Fruit fly (Drosophila melanogaster) Kc167 (cell line): Measurements from ENCODE around the gene rasp.

Source experiments
- Myc ChIP-seq: fragments of >200 bp; optimal IDR thresholded peaks from 2 replicates; lab custom pipeline; 2017; ENCODE audit warnings: missing external identifiers
- Sin3A ChIP-seq: fragments of >200 bp; optimal IDR thresholded peaks from 2 replicates; lab custom pipeline; 2018; ENCODE audit warnings: missing external identifiers
- h ChIP-seq: fragments of >200 bp; optimal IDR thresholded peaks from 3 replicates; lab custom pipeline; 2018; ENCODE audit warnings: missing external identifiers
- insv ChIP-seq: fragments of >200 bp; optimal IDR thresholded peaks from 3 replicates; lab custom pipeline; 2018; ENCODE audit warnings: missing external identifiers
- psq ChIP-seq: fragments of >200 bp; optimal IDR thresholded peaks from 2 replicates; lab custom pipeline; 2017; ENCODE audit warnings: missing external identifiers
- ttk ChIP-seq: sonication (Bioruptor generic); optimal IDR thresholded peaks from 2 replicates; lab custom pipeline; 2017; ENCODE audit warnings: missing external identifiers

Gene rasp

dm6 chr3L:3142516-3143382 is 19.2 kb upstream of the rasp start:
- TF ChIP-seq ttk (no peak), insv (lab: Kevin White, UChicago) (no peak), h (no peak), Sin3A (lab: Kevin White, UChicago) (no peak), psq (lab: Kevin White, UChicago) (no peak), Myc (lab: Kevin White, UChicago) (no peak)

- TF ChIP-seq Sin3A (lab: Kevin White, UChicago), result no peak
- no peak for TF ChIP-seq insv (lab: Kevin White, UChicago)
- TF ChIP-seq psq (lab: Kevin White, UChicago), result no peak
- no peak for TF ChIP-seq h
- no peak for TF ChIP-seq ttk
- no peak for TF ChIP-seq Myc (lab: Kevin White, UChicago)
These were observed 18.5 kb upstream of the rasp start, which contains the start of the genes CG11537 and Alg2 for dm6 chr3L:3143383-3143962. Gene CG11537, minus strand, starts transcription at chr3L:3143457. Gene Alg2, plus strand, starts transcription at chr3L:3143808.

DNA sequence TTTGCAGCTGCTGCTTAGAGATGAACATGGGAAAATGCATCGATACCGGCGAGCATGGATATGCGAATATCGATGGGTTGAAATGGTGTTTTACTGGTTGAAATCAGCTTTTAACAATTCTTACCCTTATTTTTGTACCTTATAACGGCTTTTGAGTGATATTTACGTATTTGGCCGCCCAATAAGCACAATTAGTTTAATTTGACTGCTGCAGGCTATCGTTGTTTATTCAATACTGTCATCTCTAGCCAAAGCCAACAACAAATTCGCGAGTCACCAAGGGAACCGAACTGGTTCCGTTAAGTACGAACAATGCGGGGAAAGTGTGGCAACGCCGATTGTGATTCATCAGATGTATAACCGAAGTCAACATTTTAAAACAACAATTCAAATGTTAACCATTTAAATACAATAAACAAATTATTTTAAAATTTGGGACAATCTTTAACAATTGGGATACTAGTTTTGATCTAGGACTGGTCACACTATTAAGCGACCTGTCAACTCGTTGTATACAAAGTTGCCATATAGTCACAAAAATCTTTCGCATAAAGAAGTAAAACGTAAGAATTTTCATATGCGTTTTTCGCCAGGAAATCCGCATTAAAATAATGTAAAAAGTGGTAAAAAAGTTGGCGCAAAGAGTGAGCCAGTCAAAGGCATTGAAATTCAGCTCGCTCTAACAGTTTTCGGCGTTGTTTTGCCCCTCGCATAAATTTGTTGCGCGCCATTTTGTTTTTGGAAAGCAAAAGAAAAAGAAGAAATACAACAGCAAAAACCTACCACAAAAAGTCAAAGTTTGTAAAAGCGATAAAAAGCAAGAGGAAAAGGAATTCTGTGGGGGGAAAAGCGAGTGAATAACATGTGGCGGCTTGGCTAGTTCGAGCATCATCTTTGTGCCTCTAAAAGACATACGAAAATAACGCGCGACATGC is 13.6 kb upstream of the rasp start, which contains the start of the genes Usp5 and BtbVII:
Gene Usp5 (minus strand): TSS at position 234 of the 935 bp plus-strand sequence.
Gene BtbVII (plus strand): TSS at position 522 of the 935 bp plus-strand sequence.
- TF ChIP-seq insv (lab: Kevin White, UChicago), result no peak
- no peak for TF ChIP-seq Myc (lab: Kevin White, UChicago)
- TF ChIP-seq psq (lab: Kevin White, UChicago), result no peak
- no peak for TF ChIP-seq h
- TF ChIP-seq Sin3A (lab: Kevin White, UChicago), result no peak
- TF ChIP-seq ttk, result no peak

DNA sequence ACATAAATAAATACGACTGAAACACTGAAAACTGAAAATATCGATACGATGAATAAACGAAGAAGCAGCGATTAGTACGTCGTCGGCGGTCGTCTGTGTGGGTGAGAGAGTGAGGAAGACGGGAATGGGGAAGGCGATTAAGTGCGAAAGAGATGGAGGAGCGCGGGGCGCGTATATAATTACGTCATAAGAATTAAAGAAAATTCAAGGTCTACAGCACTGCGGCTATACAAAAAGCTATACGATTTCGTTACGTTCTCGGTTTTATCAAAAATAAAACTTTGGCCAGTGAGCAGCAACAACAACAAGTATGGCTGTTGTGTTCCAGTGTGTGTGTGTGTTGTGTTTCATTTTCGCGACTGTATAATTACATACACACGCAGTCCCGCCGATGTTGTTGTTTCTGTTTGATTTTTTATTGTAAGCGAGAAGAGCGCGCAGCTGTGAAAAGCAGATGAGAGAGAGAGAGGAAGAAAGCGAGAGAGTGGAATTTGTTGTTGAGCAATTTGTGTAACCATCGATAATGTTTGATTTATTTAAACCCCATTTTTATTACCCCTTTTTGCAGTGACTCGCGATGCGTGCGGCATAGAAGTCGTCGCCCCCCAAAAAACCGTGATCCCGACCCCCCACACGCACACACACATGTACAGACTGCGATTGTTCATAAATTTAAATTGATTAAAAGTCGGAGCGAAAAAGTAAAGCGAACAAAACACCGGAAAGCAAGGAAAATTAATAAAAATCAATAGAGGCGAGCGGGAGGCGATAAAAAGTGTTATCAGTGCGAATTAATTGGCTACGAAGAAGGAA is 12.7 kb upstream of the rasp start:
- no peak for TF ChIP-seq h
- TF ChIP-seq Myc (lab: Kevin White, UChicago), result no peak
- no peak for TF ChIP-seq psq (lab: Kevin White, UChicago)
- no peak for TF ChIP-seq Sin3A (lab: Kevin White, UChicago)
- TF ChIP-seq insv (lab: Kevin White, UChicago), result no peak
- no peak for TF ChIP-seq ttk

DNA sequence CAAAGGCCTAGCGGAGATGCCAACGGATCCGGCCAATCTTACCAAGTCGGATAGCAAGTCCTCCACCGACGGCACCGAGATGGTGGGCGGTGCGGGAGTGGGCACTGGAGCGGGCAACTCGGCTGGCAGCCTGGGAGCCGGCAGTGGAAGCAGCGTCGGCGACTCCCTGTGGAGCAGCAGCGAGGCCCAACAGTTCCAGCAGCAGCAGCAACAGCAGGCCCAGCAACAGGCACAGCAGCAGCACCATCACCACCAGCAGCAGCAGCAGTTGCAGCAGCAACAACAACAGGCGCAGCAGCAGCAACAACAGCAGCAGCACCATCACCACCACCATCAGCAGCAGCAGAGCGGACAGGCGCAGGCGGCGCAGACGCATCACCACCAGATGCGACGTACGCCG is 11.6 kb upstream of the rasp start:
- TF ChIP-seq Myc (lab: Kevin White, UChicago) (no peak), psq (lab: Kevin White, UChicago) (no peak), ttk (no peak), h (no peak), insv (lab: Kevin White, UChicago) (no peak), Sin3A (lab: Kevin White, UChicago) (no peak)

DNA sequence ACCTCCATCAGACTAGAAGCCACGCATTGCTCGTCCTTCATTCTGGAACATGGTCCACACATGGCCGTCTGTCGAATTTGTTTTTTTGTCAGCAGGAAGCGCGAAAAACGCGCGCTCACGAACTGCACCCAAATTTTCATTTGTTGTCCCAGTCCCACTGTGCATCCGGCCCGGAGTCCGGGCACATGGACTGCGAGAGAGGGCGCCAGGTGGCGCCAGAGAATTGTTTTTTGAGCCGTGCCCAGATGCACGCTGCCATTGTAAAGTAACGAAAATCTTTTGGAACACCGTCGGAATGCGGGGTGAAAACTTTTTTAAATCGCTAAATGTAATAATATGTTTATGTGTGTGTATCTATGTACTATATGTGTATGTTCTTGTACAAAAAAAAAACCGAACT is 4.3 kb upstream of the rasp start:
- TF ChIP-seq psq (lab: Kevin White, UChicago) (no peak), insv (lab: Kevin White, UChicago) (no peak), Myc (lab: Kevin White, UChicago) (no peak), h (no peak), ttk (no peak), Sin3A (lab: Kevin White, UChicago) (no peak)

DNA sequence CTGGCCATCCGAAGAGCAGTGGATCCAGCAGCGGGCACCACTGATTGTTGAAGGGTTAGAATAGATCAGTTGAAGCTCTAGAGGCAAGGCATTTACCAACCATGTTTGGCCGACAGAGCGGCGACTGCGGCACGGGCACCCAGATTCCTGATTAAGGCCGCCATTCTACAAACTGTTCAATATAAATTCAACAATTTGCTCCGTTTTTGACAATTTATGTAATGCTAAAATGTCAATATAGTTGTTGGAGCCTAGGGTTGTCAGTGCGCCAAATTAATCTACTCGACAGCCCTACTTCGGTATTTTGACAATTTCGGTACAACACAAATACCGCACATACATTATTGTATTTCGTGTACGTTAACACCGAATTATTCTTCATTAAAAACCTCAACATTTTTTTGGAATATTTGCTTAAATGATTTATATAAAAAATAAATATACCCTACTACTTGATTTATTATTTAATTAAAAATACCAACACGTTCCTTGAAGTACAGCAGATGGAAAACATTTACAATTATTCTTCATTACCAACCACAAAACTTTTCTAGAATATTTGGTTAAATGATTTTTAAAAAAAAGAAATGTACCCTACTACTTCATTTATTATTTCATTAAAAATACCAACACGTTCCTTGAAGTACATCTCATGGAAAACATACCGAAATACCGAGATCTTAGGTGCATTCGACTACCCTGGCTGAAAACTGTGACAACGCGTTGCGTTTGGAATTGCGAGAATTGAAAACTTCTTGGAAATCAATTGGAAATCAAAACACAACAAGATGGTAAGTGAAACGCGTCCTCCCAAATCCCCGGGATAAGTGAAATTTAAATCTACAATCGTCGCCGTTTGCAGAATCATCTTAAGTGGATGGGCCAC is 2.4 kb upstream of the rasp start, which contains the start of the genes ND-30 and CG15812:
Gene ND-30 (minus strand): TSS at position 270 of the 886 bp plus-strand sequence.
Gene CG15812 (plus strand): TSS at position 683 of the 886 bp plus-strand sequence.
- TF ChIP-seq h (peak; percentile 37), insv (lab: Kevin White, UChicago) (no peak), Sin3A (lab: Kevin White, UChicago) (no peak), psq (lab: Kevin White, UChicago) (no peak), ttk (no peak), Myc (lab: Kevin White, UChicago) (no peak)

dm6 chr3L:3162584-3162983 is 604 bp downstream of the rasp start:
- no peak for TF ChIP-seq h
- TF ChIP-seq psq (lab: Kevin White, UChicago), result no peak
- TF ChIP-seq Sin3A (lab: Kevin White, UChicago), result no peak
- TF ChIP-seq insv (lab: Kevin White, UChicago), result no peak
- no peak for TF ChIP-seq Myc (lab: Kevin White, UChicago)
- TF ChIP-seq ttk, result peak; percentile 95

DNA sequence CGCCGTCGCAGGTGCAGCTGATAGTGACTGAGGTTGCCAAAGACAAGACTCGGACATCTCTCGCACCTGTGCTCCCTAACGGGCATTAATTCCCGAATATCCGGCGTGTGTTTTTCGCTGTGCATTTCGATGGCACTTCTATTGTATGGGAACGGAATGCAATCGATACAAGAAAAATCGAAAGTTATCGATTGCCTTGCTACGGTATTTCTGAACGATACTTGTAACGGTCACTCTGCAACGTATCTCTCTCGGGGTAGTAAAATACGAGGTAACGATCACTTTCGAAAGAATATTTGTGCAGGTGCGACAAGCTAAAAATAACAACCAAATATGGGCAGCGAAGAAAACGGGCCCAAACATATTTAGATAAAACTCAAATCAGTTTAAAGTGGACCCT is 3.0 kb downstream of the rasp start, which contains the start of gene CG32280:
Gene CG32280 (plus strand): TSS at position 231 of the 400 bp plus-strand sequence.
- TF ChIP-seq psq (lab: Kevin White, UChicago) (no peak), Sin3A (lab: Kevin White, UChicago) (no peak), Myc (lab: Kevin White, UChicago) (no peak), h (no peak), insv (lab: Kevin White, UChicago) (no peak), ttk (no peak)
